Fruit fly (Drosophila melanogaster): Measurements from ENCODE around the gene CG5439.

CG5439 gene

dm6 chr2L:13215640-13216129 is 38.7 kb downstream of the CG5439 start (continued):
- TF ChIP-seq knrl (GFP tag; IDR thresholded peaks at IDR 0.05; ENCODE audit: partially characterized antibody) (peak; percentile 78; the same call in 2 of the 3 replicates), CG2712 (tag; optimal IDR thresholded peaks at IDR 0.05) (peak; percentile 53), CHES-1-like (GFP tag; optimal IDR thresholded peaks at IDR 0.05) (peak; percentile 24), CG3847 (GFP tag; IDR thresholded peaks at IDR 0.05) (0 out of 2 replicates have a peak, but pooled peaks have one; percentile 13), Nf-YA (GFP tag; IDR thresholded peaks at IDR 0.05) (peak; percentile 68), nerfin-1 (tag; optimal IDR thresholded peaks at IDR 0.05) (peak; percentile 28), mam (GFP tag; optimal IDR thresholded peaks at IDR 0.05) (peak; percentile 36), CG11695 (GFP tag; IDR thresholded peaks at IDR 0.05) (peak; percentile 42; the same call in 1 of the 3 replicates), gro (GFP tag; optimal IDR thresholded peaks at IDR 0.05) (peak; percentile 84), Spps (tag; optimal IDR thresholded peaks at IDR 0.05) (peak; percentile 15), CG7839 (tag; optimal IDR thresholded peaks at IDR 0.05) (peak; percentile 67), Bgb (GFP tag; IDR thresholded peaks at IDR 0.05; ENCODE audit: partially characterized antibody) (peak; percentile 73), CG34376 (GFP tag; optimal IDR thresholded peaks at IDR 0.05) (peak; percentile 88), pzg (GFP tag; optimal IDR thresholded peaks at IDR 0.05) (peak; percentile 3), CG17829 (tag; optimal IDR thresholded peaks at IDR 0.05) (peak; percentile 73), CG7987 (GFP tag; optimal IDR thresholded peaks at IDR 0.05) (peak; percentile 59), seq (GFP tag; IDR thresholded peaks at IDR 0.05) (peak; percentile 46; the same call in 1 of the 2 replicates), CG6689 (GFP tag; IDR thresholded peaks at IDR 0.05) (peak; percentile 26; the same call in 1 of the 2 replicates), CG10959 (GFP tag; IDR thresholded peaks at IDR 0.05) (peak; percentile 75), ftz-f1 (GFP tag; optimal IDR thresholded peaks at IDR 0.05) (peak; percentile 13), CG15601 (tag; optimal IDR thresholded peaks at IDR 0.05) (peak; percentile 7), CG4730 (GFP tag; IDR thresholded peaks at IDR 0.05) (peak; percentile 44; the same call in 1 of the 2 replicates), grau (tag; optimal IDR thresholded peaks at IDR 0.05) (peak; percentile 41), CG17328 (GFP tag; IDR thresholded peaks at IDR 0.05) (peak; percentile 8; the same call in 1 of the 2 replicates), toy (GFP tag; IDR thresholded peaks at IDR 0.05) (0 out of 2 replicates have a peak, but pooled peaks have one; percentile 34), ewg (GFP tag; optimal IDR thresholded peaks at IDR 0.05) (peak; percentile 38), CG14860 (GFP tag; IDR thresholded peaks at IDR 0.05; ENCODE audit: partially characterized antibody) (peak; percentile 48), HLH54F (GFP tag; optimal IDR thresholded peaks at IDR 0.05) (peak; percentile 68), CG11456 (GFP tag; IDR thresholded peaks at IDR 0.05) (peak; percentile 69; the same call in 1 of the 3 replicates), Hr51 (GFP tag; optimal IDR thresholded peaks at IDR 0.05) (peak in 1 of 2 experiments; percentile 47), CG14710 (tag; optimal IDR thresholded peaks at IDR 0.05) (peak; percentile 29), CG10209 (GFP tag; optimal IDR thresholded peaks at IDR 0.05) (peak; percentile 59), Ets65A (GFP tag) (peak; percentile 93), CG1233 (GFP tag; optimal IDR thresholded peaks at IDR 0.05) (peak; percentile 67), CG8089 (GFP tag; optimal IDR thresholded peaks at IDR 0.05) (peak; percentile 8), CG8924 (tag; optimal IDR thresholded peaks at IDR 0.05) (peak; percentile 20), Med (GFP tag) (peak; percentile 97), CG31224 (GFP tag; IDR thresholded peaks at IDR 0.05) (peak; percentile 33; the same call in 1 of the 2 replicates), CG1647 (GFP tag; optimal IDR thresholded peaks at IDR 0.05) (peak; percentile 74), Mad (GFP tag; optimal IDR thresholded peaks at IDR 0.05) (peak; percentile 70), CG12769 (tag; optimal IDR thresholded peaks at IDR 0.05) (peak; percentile 70), wdn (GFP tag; IDR thresholded peaks at IDR 0.05) (0 out of 2 replicates have a peak, but pooled peaks have one; percentile 29), HLH4C (GFP tag; IDR thresholded peaks at IDR 0.05; ENCODE audit: partially characterized antibody) (peak; percentile 25; the same call in 1 of the 3 replicates), CG4854 (GFP tag; optimal IDR thresholded peaks at IDR 0.05) (peak; percentile 61), CG16863 (GFP tag; optimal IDR thresholded peaks at IDR 0.05) (peak; percentile 31), scrt (GFP tag; optimal IDR thresholded peaks at IDR 0.05) (peak; percentile 39), mirr (GFP tag; optimal IDR thresholded peaks at IDR 0.05) (peak; percentile 76), Camta (GFP tag; optimal IDR thresholded peaks at IDR 0.05) (peak; percentile 50), Antp (GFP tag; optimal IDR thresholded peaks at IDR 0.05) (peak; percentile 75)
